Fruit fly (Drosophila melanogaster): ENCODE results near the gene Tsp86D.

The Tsp86D gene

DNA sequence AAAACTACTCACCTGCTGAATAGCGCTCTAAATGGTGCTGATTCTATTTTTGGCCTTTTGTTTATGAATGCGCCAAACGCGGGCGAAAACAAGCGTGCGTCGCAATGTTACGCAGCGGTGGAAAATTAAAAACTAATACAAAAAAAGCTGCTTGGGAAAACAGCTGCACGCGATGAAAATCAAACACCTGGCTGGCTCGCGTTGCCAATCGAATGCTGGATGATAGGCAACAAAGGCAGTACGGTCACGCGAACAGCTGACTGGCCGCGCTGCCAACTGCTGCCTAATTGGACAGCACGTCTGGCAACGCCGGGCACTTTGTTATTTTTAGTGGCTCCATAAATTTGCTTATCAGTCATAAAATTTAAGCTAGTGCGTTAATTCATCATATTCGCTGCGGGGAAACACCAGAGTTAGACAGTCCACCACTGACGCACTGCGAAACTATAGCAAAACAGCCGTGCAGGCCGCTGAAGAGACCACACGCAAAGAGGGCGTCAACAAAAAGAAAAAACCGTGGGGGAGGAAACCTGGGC is at the start of gene Tsp86D, which contains the start of gene SelR (continued):
- TF ChIP-seq ewg (GFP tag; optimal IDR thresholded peaks at IDR 0.05) = peak; percentile 24
- no peak for TF ChIP-seq sisA (GFP tag; IDR thresholded peaks at IDR 0.05)
- TF ChIP-seq nerfin-2 (GFP tag; IDR thresholded peaks at IDR 0.05; ENCODE audit: partially characterized antibody) = no peak
- TF ChIP-seq Hand (GFP tag; optimal IDR thresholded peaks at IDR 0.05) = peak; percentile 9
- peak; percentile 8 for TF ChIP-seq CG9437 (GFP tag; optimal IDR thresholded peaks at IDR 0.05)
- no peak for TF ChIP-seq ro (GFP tag; IDR thresholded peaks at IDR 0.05)
- TF ChIP-seq CG9215 (GFP tag; IDR thresholded peaks at IDR 0.05) = no peak
- TF ChIP-seq ash1 (GFP tag; optimal IDR thresholded peaks at IDR 0.05) = no peak
- no peak for TF ChIP-seq fd102C (GFP tag; optimal IDR thresholded peaks at IDR 0.05)
- peak; percentile 79 for TF ChIP-seq nerfin-1 (tag; optimal IDR thresholded peaks at IDR 0.05)
- peak; percentile 70; the same call in 1 of the 3 replicates for TF ChIP-seq CG34422 (GFP tag; IDR thresholded peaks at IDR 0.05)
- no peak for TF ChIP-seq CG1602 (GFP tag; optimal IDR thresholded peaks at IDR 0.05)
- peak; percentile 69 for TF ChIP-seq Sry-δ (GFP tag; optimal IDR thresholded peaks at IDR 0.05)
- TF ChIP-seq Chrac-16 (GFP tag; optimal IDR thresholded peaks at IDR 0.05) = no peak
- TF ChIP-seq ap (GFP tag; IDR thresholded peaks at IDR 0.05) = no peak
- no peak for TF ChIP-seq dan (GFP tag; IDR thresholded peaks at IDR 0.05)
- TF ChIP-seq CG17612 (GFP tag; IDR thresholded peaks at IDR 0.05) = no peak
- peak; percentile 16 for TF ChIP-seq CG17359 (tag; optimal IDR thresholded peaks at IDR 0.05)
- peak; percentile 99 for TF ChIP-seq trem (tag; optimal IDR thresholded peaks at IDR 0.05)
- TF ChIP-seq E2f2 (GFP tag; IDR thresholded peaks at IDR 0.05) = peak; percentile 7; the same call in 1 of the 2 replicates

- TF ChIP-seq CG1233 (GFP tag; optimal IDR thresholded peaks at IDR 0.05) (no peak), otp (GFP tag; IDR thresholded peaks at IDR 0.05) (no peak), CG16813 (GFP tag; IDR thresholded peaks at IDR 0.05; ENCODE audit: partially characterized antibody) (peak; percentile 47; the same call in 1 of the 3 replicates), pros (GFP tag; optimal IDR thresholded peaks at IDR 0.05) (no peak), CG17361 (GFP tag; IDR thresholded peaks at IDR 0.05) (no peak), CG30431 (GFP tag; optimal IDR thresholded peaks at IDR 0.05) (no peak), pan (optimal IDR thresholded peaks at IDR 0.05) (no peak), pan (GFP tag; optimal IDR thresholded peaks at IDR 0.05 in 1 of 2, IDR thresholded peaks at IDR 0.05 in 1 of 2) (peak in 1 of 2 experiments; percentile 19), CG15696 (tag; optimal IDR thresholded peaks at IDR 0.05) (no peak), CG2129 (GFP tag; IDR thresholded peaks at IDR 0.05; ENCODE audit: partially characterized antibody) (no peak), CG5180 (GFP tag; optimal IDR thresholded peaks at IDR 0.05) (peak; percentile 43), CTCF (GFP tag; optimal IDR thresholded peaks at IDR 0.05) (no peak), CG15601 (tag; optimal IDR thresholded peaks at IDR 0.05) (no peak), CG8944 (GFP tag; optimal IDR thresholded peaks at IDR 0.05) (no peak), Deaf1 (tag; optimal IDR thresholded peaks at IDR 0.05) (peak; percentile 31), CG11695 (GFP tag; IDR thresholded peaks at IDR 0.05) (peak; percentile 38; the same call in 1 of the 3 replicates), zen2 (GFP tag; IDR thresholded peaks at IDR 0.05; ENCODE audit: partially characterized antibody) (peak; percentile 71; the same call in 2 of the 3 replicates), Rfx (GFP tag; IDR thresholded peaks at IDR 0.05) (peak; percentile 50; the same call in 1 of the 2 replicates), CG9932 (GFP tag; IDR thresholded peaks at IDR 0.05) (0 out of 2 replicates have a peak, but pooled peaks have one; percentile 42), yki (optimal IDR thresholded peaks at IDR 0.05) (peak; percentile 97), sob (GFP tag; IDR thresholded peaks at IDR 0.05) (peak; percentile 25; the same call in 1 of the 2 replicates), stc (GFP tag; IDR thresholded peaks at IDR 0.05) (peak; percentile 20; the same call in 1 of the 2 replicates), chinmo (GFP tag; IDR thresholded peaks at IDR 0.05; ENCODE audit: partially characterized antibody) (no peak), Neu2 (GFP tag; optimal IDR thresholded peaks at IDR 0.05; ENCODE audit: borderline replicate concordance) (no peak), tna (GFP tag; IDR thresholded peaks at IDR 0.05; ENCODE audit: partially characterized antibody) (peak; percentile 72), HmgZ (tag; optimal IDR thresholded peaks at IDR 0.05) (no peak), Dip3 (GFP tag; optimal IDR thresholded peaks at IDR 0.05) (no peak), PHDP (tag; optimal IDR thresholded peaks at IDR 0.05) (no peak), CG4282 (GFP tag; optimal IDR thresholded peaks at IDR 0.05) (no peak), CG11456 (GFP tag; IDR thresholded peaks at IDR 0.05) (no peak)
Observed at dm6 chr3R:10826796-10827524, 41.5 kb upstream of the Tsp86D start, which contains the start of gene Cad86C. Gene Cad86C (plus strand): TSS chr3R:10827079.

All from whole organism, embryonic.